Worm (Caenorhabditis elegans): ENCODE measurements around the gene F22B7.1.

Gene F22B7.1

ce11 chrIII:8655412-8655811 is 9.7 kb upstream of the F22B7.1 start:
- TF ChIP-seq bed-3 (GFP tag; optimal IDR thresholded peaks at IDR 0.05): no peak
- no peak for TF ChIP-seq ceh-83 (GFP tag; optimal IDR thresholded peaks at IDR 0.05)
- TF ChIP-seq zip-8 (tag; optimal IDR thresholded peaks at IDR 0.05): no peak
- TF ChIP-seq nhr-12 (tag; optimal IDR thresholded peaks at IDR 0.05): no peak
- no peak for TF ChIP-seq ceh-43 (GFP tag; optimal IDR thresholded peaks at IDR 0.05)
- no peak for TF ChIP-seq sem-2 (GFP tag; optimal IDR thresholded peaks at IDR 0.05)
- no peak for TF ChIP-seq elt-3 (tag; optimal IDR thresholded peaks at IDR 0.05)
- no peak for TF ChIP-seq drap-1 (GFP tag; optimal IDR thresholded peaks at IDR 0.05)
- no peak for TF ChIP-seq ztf-11 (tag; optimal IDR thresholded peaks at IDR 0.05)
- TF ChIP-seq lin-32 (GFP tag; optimal IDR thresholded peaks at IDR 0.05): no peak
- no peak for TF ChIP-seq lsy-2 (tag; optimal IDR thresholded peaks at IDR 0.05)
- TF ChIP-seq mls-2 (tag; optimal IDR thresholded peaks at IDR 0.05): no peak
- TF ChIP-seq tbx-8 (GFP tag; optimal IDR thresholded peaks at IDR 0.05): no peak
- TF ChIP-seq ham-2 (GFP tag; optimal IDR thresholded peaks at IDR 0.05): no peak
- no peak for TF ChIP-seq mep-1 (tag; optimal IDR thresholded peaks at IDR 0.05)
- TF ChIP-seq ceh-39 (tag; optimal IDR thresholded peaks at IDR 0.05): no peak
- no peak for TF ChIP-seq mab-5 (tag; optimal IDR thresholded peaks at IDR 0.05)
- no peak for TF ChIP-seq unc-62 (GFP tag; optimal IDR thresholded peaks at IDR 0.05)
- TF ChIP-seq flh-1 (GFP tag; optimal IDR thresholded peaks at IDR 0.05): no peak

DNA sequence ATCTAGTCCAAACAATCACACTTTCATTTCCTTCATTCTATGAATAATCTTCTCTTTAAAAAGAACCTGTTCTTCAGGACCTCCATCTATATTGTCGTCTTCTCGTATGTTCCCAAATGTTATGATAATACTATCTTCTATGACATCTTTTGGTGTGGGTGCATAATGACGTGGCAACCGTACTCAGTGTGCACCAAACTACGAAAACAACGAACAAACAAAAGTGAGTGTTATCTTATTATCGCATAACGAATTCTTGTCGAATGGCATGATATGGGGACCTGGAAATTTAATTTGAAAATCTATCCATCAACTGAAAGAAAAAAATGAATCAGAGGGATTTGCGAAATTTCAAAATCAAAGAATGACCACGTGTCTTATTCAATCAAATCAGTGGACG is 9.1 kb upstream of the F22B7.1 start:
- TF ChIP-seq elt-3 (tag; optimal IDR thresholded peaks at IDR 0.05): no peak

ce11 chrIII:8656957-8657356 is 8.2 kb upstream of the F22B7.1 start:
- TF ChIP-seq bed-3 (GFP tag; optimal IDR thresholded peaks at IDR 0.05) (no peak), nhr-2 (tag; optimal IDR thresholded peaks at IDR 0.05) (no peak), snpc-4 (tag; optimal IDR thresholded peaks at IDR 0.05) (no peak), mls-2 (tag; optimal IDR thresholded peaks at IDR 0.05) (no peak), elt-3 (tag; optimal IDR thresholded peaks at IDR 0.05) (no peak), nhr-28 (tag; optimal IDR thresholded peaks at IDR 0.05) (no peak), nhr-237 (tag; optimal IDR thresholded peaks at IDR 0.05) (no peak), ceh-83 (GFP tag; optimal IDR thresholded peaks at IDR 0.05) (no peak), lin-13 (tag; optimal IDR thresholded peaks at IDR 0.05) (no peak), sem-2 (GFP tag; optimal IDR thresholded peaks at IDR 0.05) (no peak), ztf-11 (tag; optimal IDR thresholded peaks at IDR 0.05) (no peak), unc-120 (tag; optimal IDR thresholded peaks at IDR 0.05; ENCODE audit: poor library complexity, severe bottlenecking) (no peak), hlh-1 (tag; optimal IDR thresholded peaks at IDR 0.05) (no peak), ces-1 (GFP tag; optimal IDR thresholded peaks at IDR 0.05) (no peak)

DNA sequence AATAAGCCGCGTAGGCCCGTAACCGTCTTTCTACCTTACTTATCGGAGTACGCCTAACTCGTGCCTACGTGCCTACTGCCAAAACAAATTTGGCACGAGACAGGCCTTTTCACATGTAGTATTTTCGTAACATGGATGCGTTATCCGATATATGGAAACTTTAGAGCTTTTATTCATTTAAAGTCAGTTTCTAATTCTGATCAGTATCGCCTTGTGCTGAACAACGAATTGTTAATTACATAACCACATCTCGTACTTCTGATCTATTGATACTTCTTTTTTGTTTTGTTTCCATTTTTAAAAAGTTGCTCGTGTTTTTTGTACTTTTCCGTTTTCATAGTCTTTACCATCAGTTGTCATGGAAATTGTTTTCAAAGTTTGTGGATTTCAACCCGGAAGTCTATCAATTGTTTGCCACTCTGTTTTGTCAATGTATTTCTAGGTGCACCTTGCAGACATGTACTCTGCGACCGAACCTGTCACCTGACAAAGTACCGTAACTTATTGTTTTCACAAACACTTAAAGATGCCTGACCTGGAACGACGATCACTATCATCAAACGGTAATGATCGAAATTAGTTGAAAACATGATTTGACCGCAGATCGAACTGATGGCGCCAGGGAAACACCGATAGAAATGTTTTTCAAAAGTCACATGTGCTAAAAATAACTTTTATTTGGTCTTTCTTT is 7.3 kb upstream of the F22B7.1 start:
- TF ChIP-seq ham-2 (GFP tag; optimal IDR thresholded peaks at IDR 0.05): no peak
- no peak for TF ChIP-seq cnd-1 (tag; optimal IDR thresholded peaks at IDR 0.05)
- no peak for TF ChIP-seq ceh-83 (GFP tag; optimal IDR thresholded peaks at IDR 0.05)
- TF ChIP-seq snpc-4 (tag; optimal IDR thresholded peaks at IDR 0.05): no peak
- TF ChIP-seq sem-2 (GFP tag; optimal IDR thresholded peaks at IDR 0.05): no peak
- no peak for TF ChIP-seq lsy-2 (tag; optimal IDR thresholded peaks at IDR 0.05)
- TF ChIP-seq drap-1 (GFP tag; optimal IDR thresholded peaks at IDR 0.05): no peak
- no peak for TF ChIP-seq blmp-1 (tag; optimal IDR thresholded peaks at IDR 0.05)
- no peak for TF ChIP-seq mep-1 (tag; optimal IDR thresholded peaks at IDR 0.05)
- TF ChIP-seq zip-8 (tag; optimal IDR thresholded peaks at IDR 0.05): no peak
- TF ChIP-seq M03D4.4 (tag; optimal IDR thresholded peaks at IDR 0.05): no peak
- TF ChIP-seq tbx-8 (GFP tag; optimal IDR thresholded peaks at IDR 0.05): no peak
- no peak for TF ChIP-seq elt-3 (tag; optimal IDR thresholded peaks at IDR 0.05)
- TF ChIP-seq ceh-39 (tag; optimal IDR thresholded peaks at IDR 0.05): no peak
- TF ChIP-seq mab-5 (tag; optimal IDR thresholded peaks at IDR 0.05): no peak
- no peak for TF ChIP-seq lin-13 (tag; optimal IDR thresholded peaks at IDR 0.05)
- TF ChIP-seq nhr-28 (tag; optimal IDR thresholded peaks at IDR 0.05): no peak
- no peak for TF ChIP-seq elt-1 (tag; optimal IDR thresholded peaks at IDR 0.05; ENCODE audit: borderline replicate concordance, insufficient read depth)
- no peak for TF ChIP-seq flh-1 (GFP tag; optimal IDR thresholded peaks at IDR 0.05)
- TF ChIP-seq pha-4 (tag; optimal IDR thresholded peaks at IDR 0.05): no peak
